Worm (Caenorhabditis elegans): ENCODE data around the gene T22C8.1.
A peak's percentile ranks its signal among the peaks of the same experiment; 100 is the strongest.

Gene T22C8.1

ce11 chrII:8650644-8651159 lies 38.1 kb downstream of the T22C8.1 start, which contains the start of gene pyr-1:
Gene pyr-1, plus strand, starts transcription at chrII:8651109.
- TF ChIP-seq egl-43 (GFP tag; IDR thresholded peaks at IDR 0.05) (no peak), unc-62 (GFP tag; optimal IDR thresholded peaks at IDR 0.05 in 1 of 2) (peak in 1 of 2 experiments; percentile 55), unc-62 (tag; optimal IDR thresholded peaks at IDR 0.05) (no peak), hlh-30 (tag; optimal IDR thresholded peaks at IDR 0.05; ENCODE audit: insufficient read depth) (peak; percentile 72), sdz-12 (GFP tag; optimal IDR thresholded peaks at IDR 0.05) (no peak), aly-2 (tag; optimal IDR thresholded peaks at IDR 0.05) (no peak), mes-2 (tag; optimal IDR thresholded peaks at IDR 0.05; ENCODE audit: poor library complexity, severe bottlenecking) (peak; percentile 23), nhr-28 (tag; optimal IDR thresholded peaks at IDR 0.05) (peak; percentile 81), aha-1 (tag) (peak; percentile 4), snpc-4 (tag; optimal IDR thresholded peaks at IDR 0.05) (no peak), dve-1 (tag; optimal IDR thresholded peaks at IDR 0.05; ENCODE audit: insufficient read depth) (peak; percentile 18), mdl-1 (tag; optimal IDR thresholded peaks at IDR 0.05) (peak in 1 of 2 experiments; percentile 64), daf-16 (GFP tag; optimal IDR thresholded peaks at IDR 0.05) (peak in 1 of 2 experiments; percentile 90), daf-16 (tag; optimal IDR thresholded peaks at IDR 0.05) (peak; percentile 93)

- no peak for TF ChIP-seq mes-2 (tag; optimal IDR thresholded peaks at IDR 0.05; ENCODE audit: poor library complexity, severe bottlenecking)
- TF ChIP-seq ZK337.2 (GFP tag; IDR thresholded peaks at IDR 0.05): no peak
- no peak for TF ChIP-seq F49E8.2 (tag; optimal IDR thresholded peaks at IDR 0.05; ENCODE audit: borderline replicate concordance)
- no peak for TF ChIP-seq saeg-2 (GFP tag; IDR thresholded peaks at IDR 0.05)
- peak in 1 of 2 experiments; percentile 5 for TF ChIP-seq unc-62 (GFP tag; optimal IDR thresholded peaks at IDR 0.05 in 1 of 2)
- TF ChIP-seq unc-62 (tag; optimal IDR thresholded peaks at IDR 0.05): no peak
- no peak for TF ChIP-seq dmd-6 (GFP tag; IDR thresholded peaks at IDR 0.05)
- TF ChIP-seq Y48G9A.11 (GFP tag; IDR thresholded peaks at IDR 0.05): no peak
- TF ChIP-seq mxl-3 (GFP tag; optimal IDR thresholded peaks at IDR 0.05): no peak
- no peak for TF ChIP-seq mdt-29 (GFP tag; IDR thresholded peaks at IDR 0.05)
- TF ChIP-seq arid-1 (GFP tag; conservative IDR thresholded peaks at IDR 0.05): no peak
- no peak for TF ChIP-seq unc-39 (tag; optimal IDR thresholded peaks at IDR 0.05)
- TF ChIP-seq lsy-2 (tag; optimal IDR thresholded peaks at IDR 0.05): no peak
- peak; percentile 43 for TF ChIP-seq ama-1 (optimal IDR thresholded peaks at IDR 0.05)
These were observed 46.3 kb downstream of the T22C8.1 start, which contains the start of gene atg-10 for ce11 chrII:8658835-8659234. Gene atg-10, plus strand, starts transcription at chrII:8659135.

DNA sequence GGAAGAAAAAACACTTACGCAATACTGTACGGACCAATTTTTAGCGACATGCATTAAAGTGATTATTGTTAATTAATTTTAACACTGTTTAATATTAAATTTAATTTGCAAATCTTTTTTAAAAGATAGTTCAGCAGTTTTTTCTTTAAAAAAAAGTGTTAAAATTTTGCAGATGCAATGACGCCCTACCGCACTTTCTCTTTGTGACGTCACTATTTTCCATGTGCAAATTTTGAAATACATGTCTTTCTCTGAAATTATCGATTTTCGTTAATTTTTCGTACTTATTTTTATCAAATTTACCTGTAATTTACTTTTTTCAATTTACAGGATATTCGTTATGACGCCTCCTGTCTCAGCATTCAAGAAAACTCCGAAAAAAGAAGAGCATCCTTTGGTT lies 49.0 kb downstream of the T22C8.1 start, which contains the start of the genes piga-1 and eif-2Bepsilon:
Gene piga-1, minus strand, starts transcription at position 174 of the 400 bp plus-strand sequence.
Gene eif-2Bepsilon, plus strand, starts transcription at position 331 of the 400 bp plus-strand sequence.
- TF ChIP-seq dve-1 (tag; optimal IDR thresholded peaks at IDR 0.05; ENCODE audit: insufficient read depth): peak; percentile 22
- TF ChIP-seq mxl-3 (GFP tag; optimal IDR thresholded peaks at IDR 0.05): peak; percentile 24
- no peak for TF ChIP-seq mep-1 (tag; optimal IDR thresholded peaks at IDR 0.05)
- TF ChIP-seq mdl-1 (tag; optimal IDR thresholded peaks at IDR 0.05): peak in 1 of 2 experiments; percentile 75
- no peak for TF ChIP-seq nhr-237 (tag; optimal IDR thresholded peaks at IDR 0.05)
- no peak for TF ChIP-seq egl-27 (tag; optimal IDR thresholded peaks at IDR 0.05)
- TF ChIP-seq rbr-2 (tag; optimal IDR thresholded peaks at IDR 0.05): peak; percentile 16
- TF ChIP-seq lin-38 (GFP tag; IDR thresholded peaks at IDR 0.05): peak; percentile 90
- peak; percentile 53 for TF ChIP-seq mes-2 (tag; optimal IDR thresholded peaks at IDR 0.05; ENCODE audit: poor library complexity, severe bottlenecking)
- no peak for TF ChIP-seq snpc-4 (tag; optimal IDR thresholded peaks at IDR 0.05)
- TF ChIP-seq ceh-28 (tag; optimal IDR thresholded peaks at IDR 0.05): no peak
- peak; percentile 16 for TF ChIP-seq nhr-77 (tag; optimal IDR thresholded peaks at IDR 0.05)
- no peak for TF ChIP-seq nhr-11 (tag; optimal IDR thresholded peaks at IDR 0.05)
- no peak for TF ChIP-seq mdt-29 (GFP tag; IDR thresholded peaks at IDR 0.05)
- TF ChIP-seq hif-1 (tag; optimal IDR thresholded peaks at IDR 0.05): peak in 1 of 2 experiments; percentile 3
- TF ChIP-seq dpl-1 (GFP tag; optimal IDR thresholded peaks at IDR 0.05): peak; percentile 49

All from whole organism, L4 larva.